Worm (Caenorhabditis elegans) whole organism, early embryonic: ENCODE data around the gene unc-62.

ENCODE experiments used
- ama-1 ChIP-seq: fragments of 150-350 bp; optimal IDR thresholded peaks from 2 replicates; lab custom pipeline; 2014
- ceh-36 ChIP-seq: sonication (generic microtip); optimal IDR thresholded peaks from 2 replicates; lab custom pipeline; 2016; ENCODE audit warnings: missing genetic modification characterization, inconsistent platforms, missing compliant biosample characterization
- hmg-4 ChIP-seq: fragments of 200-800 bp; sonication (Bioruptor generic); optimal IDR thresholded peaks from 2 replicates; lab custom pipeline; 2018; ENCODE audit warnings: mild to moderate bottlenecking, missing genetic modification characterization, missing compliant biosample characterization
- pes-1 ChIP-seq: fragments of 200-800 bp; sonication (Bioruptor generic); IDR thresholded peaks from 2 replicates; pipeline ENCODE4 v1.3.6; 2022; ENCODE audit warnings: missing genetic modification reagents, missing genetic modification characterization, missing compliant biosample characterization
- scrt-1 ChIP-seq: fragments of 200-800 bp; sonication (Bioruptor generic); IDR thresholded peaks from 2 replicates; pipeline ENCODE4 v1.3.6; 2022; ENCODE audit warnings: missing genetic modification characterization, missing compliant biosample characterization
- tbx-11 ChIP-seq: fragments of 200-800 bp; sonication (Bioruptor generic); IDR thresholded peaks from 2 replicates; pipeline ENCODE4 v1.3.6; 2022; ENCODE audit warnings: missing genetic modification characterization, missing compliant biosample characterization
- tbx-37 ChIP-seq: fragments of 200-800 bp; sonication (Bioruptor generic); conservative IDR thresholded peaks from 2 replicates; pipeline ENCODE4 v1.3.6; 2022; ENCODE audit warnings: missing genetic modification reagents, missing genetic modification characterization, missing compliant biosample characterization

DNA sequence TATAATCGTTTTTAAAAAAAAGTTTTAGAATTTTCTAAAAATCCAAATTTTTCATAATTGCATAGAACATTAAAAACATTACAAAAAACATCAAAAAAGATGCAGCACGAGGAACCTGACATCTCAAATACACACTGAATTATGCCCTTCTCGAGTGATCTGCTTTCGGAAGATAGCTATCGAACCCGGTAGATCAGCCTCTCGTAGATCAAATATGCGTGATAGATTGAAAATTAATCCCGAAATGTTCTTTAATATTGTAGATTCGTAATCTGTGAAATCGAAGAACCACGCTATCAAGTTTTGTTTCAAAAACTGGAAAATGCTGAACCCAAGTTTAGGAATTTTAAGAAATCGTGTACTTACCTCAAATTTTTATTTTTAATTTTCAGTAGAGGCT is 15.4 kb upstream of the unc-62 start:
- TF ChIP-seq ceh-36 (tag; lab: Kevin White, UChicago) (no peak), ama-1 (lab: Kevin White, UChicago) (no peak), tbx-37 (no peak), scrt-1 (GFP tag; lab: Robert Waterston, UW) (no peak), pes-1 (no peak), hmg-4 (no peak), tbx-11 (GFP tag; lab: Robert Waterston, UW) (no peak)
